Fruit fly (Drosophila melanogaster): ENCODE measurements around the gene CG4069.

CG4069 gene

dm6 chr3L:12530044-12530443 lies 7.1 kb downstream of the CG4069 start, which contains the start of gene nst (continued):
- TF ChIP-seq CG7372 (GFP tag; IDR thresholded peaks at IDR 0.05) (no peak), Nf-YC (tag; optimal IDR thresholded peaks at IDR 0.05) (no peak), bab2 (GFP tag; optimal IDR thresholded peaks at IDR 0.05) (no peak), CG8944 (GFP tag; optimal IDR thresholded peaks at IDR 0.05) (no peak), Nf-YB (GFP tag; optimal IDR thresholded peaks at IDR 0.05) (no peak), Abd-B (GFP tag; optimal IDR thresholded peaks at IDR 0.05) (peak; percentile 30), ewg (GFP tag; optimal IDR thresholded peaks at IDR 0.05) (peak; percentile 70), Ada2b (GFP tag; IDR thresholded peaks at IDR 0.05) (no peak), D19B (GFP tag; optimal IDR thresholded peaks at IDR 0.05) (no peak), tup (GFP tag; optimal IDR thresholded peaks at IDR 0.05) (no peak), Dref (GFP tag; IDR thresholded peaks at IDR 0.05) (peak; percentile 33; the same call in 1 of the 2 replicates), Lpt (GFP tag; optimal IDR thresholded peaks at IDR 0.05) (no peak), Dip2 (GFP tag; IDR thresholded peaks at IDR 0.05) (no peak), CG1602 (GFP tag; optimal IDR thresholded peaks at IDR 0.05) (no peak), ash1 (GFP tag; optimal IDR thresholded peaks at IDR 0.05) (no peak), ab (GFP tag; optimal IDR thresholded peaks at IDR 0.05) (no peak), CG3847 (GFP tag; IDR thresholded peaks at IDR 0.05) (peak; percentile 48; the same call in 1 of the 2 replicates), CG9727 (GFP tag; optimal IDR thresholded peaks at IDR 0.05) (no peak), CG7928 (GFP tag; optimal IDR thresholded peaks at IDR 0.05) (no peak), amos (GFP tag; IDR thresholded peaks at IDR 0.05; ENCODE audit: partially characterized antibody) (peak; percentile 38; the same call in 1 of the 2 replicates), crp (GFP tag; optimal IDR thresholded peaks at IDR 0.05) (peak in 1 of 2 experiments; percentile 78), CG10462 (GFP tag; optimal IDR thresholded peaks at IDR 0.05) (no peak), sens-2 (GFP tag; IDR thresholded peaks at IDR 0.05) (no peak), sima (GFP tag; optimal IDR thresholded peaks at IDR 0.05) (no peak), CG18599 (GFP tag; optimal IDR thresholded peaks at IDR 0.05) (no peak), CG33213 (GFP tag; optimal IDR thresholded peaks at IDR 0.05) (peak; percentile 14), CG6689 (GFP tag; IDR thresholded peaks at IDR 0.05) (no peak), caup (GFP tag; optimal IDR thresholded peaks at IDR 0.05; ENCODE audit: severe bottlenecking) (peak; percentile 1), Ets65A (GFP tag) (peak; percentile 60), CG17361 (GFP tag; IDR thresholded peaks at IDR 0.05) (0 out of 3 replicates have a peak, but pooled peaks have one; percentile 13), vfl (GFP tag; optimal IDR thresholded peaks at IDR 0.05) (no peak), CG8089 (GFP tag; optimal IDR thresholded peaks at IDR 0.05) (no peak), dati (GFP tag; IDR thresholded peaks at IDR 0.05) (no peak), Atf-2 (GFP tag; optimal IDR thresholded peaks at IDR 0.05) (no peak), CG30431 (GFP tag; optimal IDR thresholded peaks at IDR 0.05) (no peak), Med (GFP tag) (peak; percentile 88), mirr (GFP tag; optimal IDR thresholded peaks at IDR 0.05) (no peak), CG6175 (GFP tag; IDR thresholded peaks at IDR 0.05) (no peak), Drgx (GFP tag; IDR thresholded peaks at IDR 0.05) (no peak), CG8359 (GFP tag; optimal IDR thresholded peaks at IDR 0.05; ENCODE audit: borderline replicate concordance) (no peak), Spps (tag; optimal IDR thresholded peaks at IDR 0.05) (no peak), ro (GFP tag; IDR thresholded peaks at IDR 0.05) (no peak), CG2712 (tag; optimal IDR thresholded peaks at IDR 0.05) (no peak), CG6254 (GFP tag; optimal IDR thresholded peaks at IDR 0.05) (peak; percentile 16), YL-1 (GFP tag; optimal IDR thresholded peaks at IDR 0.05) (peak; percentile 32), BEAF-32 (GFP tag; optimal IDR thresholded peaks at IDR 0.05) (peak; percentile 24), zfh2 (GFP tag; optimal IDR thresholded peaks at IDR 0.05) (no peak), CG11560 (tag; IDR thresholded peaks at IDR 0.05) (no peak), Myb (GFP tag; optimal IDR thresholded peaks at IDR 0.05) (peak; percentile 57), pan (optimal IDR thresholded peaks at IDR 0.05) (no peak), pan (GFP tag; optimal IDR thresholded peaks at IDR 0.05 in 1 of 2, IDR thresholded peaks at IDR 0.05 in 1 of 2) (no peak), Poxn (GFP tag; IDR thresholded peaks at IDR 0.05) (no peak)
